Worm (Caenorhabditis elegans) whole organism, L1 larva: ENCODE data around the gene F54H5.2.
A peak's percentile ranks its signal among the peaks of the same experiment; 100 is the strongest.

ENCODE experiments used
- C04F5.9 ChIP-seq: sonication (generic microtip); optimal IDR thresholded peaks from 2 replicates; lab custom pipeline; 2016; ENCODE audit warnings: missing genetic modification characterization, missing compliant biosample characterization
- Y116A8C.19 ChIP-seq: sonication (generic microtip); optimal IDR thresholded peaks from 2 replicates; lab custom pipeline; 2016; ENCODE audit warnings: missing compliant biosample characterization, missing genetic modification characterization, borderline replicate concordance
- aha-1 ChIP-seq: fragments of 150-350 bp; optimal IDR thresholded peaks from 2 replicates; lab custom pipeline; 2014; ENCODE audit warnings: missing biosample characterization, missing genetic modification characterization
- aly-2 ChIP-seq: fragments of 150-350 bp; optimal IDR thresholded peaks from 2 replicates; lab custom pipeline; 2014; ENCODE audit warnings: missing biosample characterization, missing genetic modification characterization
- ceh-63 ChIP-seq: fragments of 200-800 bp; sonication (Bioruptor generic); optimal IDR thresholded peaks from 2 replicates; lab custom pipeline; 2018; ENCODE audit warnings: mild to moderate bottlenecking, missing genetic modification characterization, missing compliant biosample characterization
- ceh-8 ChIP-seq: fragments of 200-800 bp; sonication (Bioruptor generic); optimal IDR thresholded peaks from 2 replicates; lab custom pipeline; 2018; ENCODE audit warnings: mild to moderate bottlenecking, missing genetic modification characterization, moderate library complexity, missing compliant biosample characterization
- ceh-88 ChIP-seq: fragments of 200-800 bp; sonication (Bioruptor generic); IDR thresholded peaks from 2 replicates; pipeline ENCODE4 v1.3.6; 2022; ENCODE audit warnings: missing genetic modification characterization, missing compliant biosample characterization
- dpl-1 ChIP-seq, 3 experiments: fragments of 150-350 bp in 2 of 3; sonication (generic microtip) in 1 of 3; optimal IDR thresholded peaks; 2 replicates each; lab custom pipeline; 2014 to 2017; ENCODE audit warnings: missing biosample characterization in 3 of 3, missing genetic modification characterization in 3 of 3, missing genetic modification reagents in 3 of 3
- dsc-1 ChIP-seq: sonication (generic microtip); optimal IDR thresholded peaks from 2 replicates; lab custom pipeline; 2016; ENCODE audit warnings: mild to moderate bottlenecking, missing genetic modification characterization, missing compliant biosample characterization
- efl-1 ChIP-seq, 4 experiments: fragments of 150-350 bp; optimal IDR thresholded peaks in 3 of 4; peaks in 1 of 4; 1 replicate in 1 of 4; 2 replicates in 3 of 4; lab custom pipeline; 2014; ENCODE audit warnings: missing biosample characterization in 2 of 4, missing genetic modification characterization in 2 of 4, missing genetic modification reagents in 2 of 4
- efl-3 ChIP-seq: fragments of 200-800 bp; sonication (Bioruptor generic); optimal IDR thresholded peaks from 2 replicates; lab custom pipeline; 2018; ENCODE audit warnings: mild to moderate bottlenecking, missing genetic modification characterization, missing compliant biosample characterization
- egl-13 ChIP-seq: sonication (generic microtip); optimal IDR thresholded peaks from 2 replicates; lab custom pipeline; 2016; ENCODE audit warnings: missing genotype, missing genetic modification reagents, missing genetic modification characterization, missing compliant biosample characterization
- egl-27 ChIP-seq, 2 experiments: fragments of 150-350 bp in 1 of 2; sonication (generic microtip); optimal IDR thresholded peaks; 3 replicates each; lab custom pipeline; 2017 to 2018; ENCODE audit warnings: missing biosample characterization in 2 of 2, missing genetic modification characterization in 2 of 2, missing genetic modification reagents in 2 of 2
- elt-2 ChIP-seq: sonication (generic microtip); optimal IDR thresholded peaks from 2 replicates; lab custom pipeline; 2016; ENCODE audit warnings: missing genetic modification characterization, mild to moderate bottlenecking, inconsistent platforms, missing compliant biosample characterization, missing genetic modification reagents
- elt-3 ChIP-seq, 6 experiments: fragments of 150-350 bp in 1 of 6; sonication (generic microtip); optimal IDR thresholded peaks; 2 replicates each; lab custom pipeline; 2017 to 2018; ENCODE audit warnings: missing biosample characterization in 6 of 6, missing genetic modification characterization in 6 of 6, inconsistent platforms in 1 of 6
- fkh-10 ChIP-seq: sonication (generic microtip); optimal IDR thresholded peaks from 2 replicates; lab custom pipeline; 2017; ENCODE audit warnings: missing biosample characterization, missing genetic modification reagents, missing genetic modification characterization
- fos-1 ChIP-seq: fragments of 150-350 bp; optimal IDR thresholded peaks from 2 replicates; lab custom pipeline; 2014; ENCODE audit warnings: missing biosample characterization, missing genetic modification characterization
- grh-1 ChIP-seq: fragments of 200-800 bp; sonication (Bioruptor generic); IDR thresholded peaks from 2 replicates; pipeline ENCODE4 v1.3.6; 2022; ENCODE audit warnings: missing genetic modification reagents, missing genetic modification characterization, missing compliant biosample characterization
- hlh-17 ChIP-seq: fragments of 200-800 bp; sonication (Bioruptor generic); optimal IDR thresholded peaks from 2 replicates; lab custom pipeline; 2018; ENCODE audit warnings: missing genetic modification characterization, mild to moderate bottlenecking, missing compliant biosample characterization, moderate library complexity, borderline replicate concordance
- hlh-4 ChIP-seq: sonication (generic microtip); optimal IDR thresholded peaks from 2 replicates; lab custom pipeline; 2016; ENCODE audit warnings: mild to moderate bottlenecking, missing genetic modification characterization, missing compliant biosample characterization
- irx-1 ChIP-seq: sonication (generic microtip); optimal IDR thresholded peaks from 2 replicates; lab custom pipeline; 2016; ENCODE audit warnings: missing genetic modification characterization, missing compliant biosample characterization
- isw-1 ChIP-seq: fragments of 200-800 bp; sonication (Bioruptor generic); IDR thresholded peaks from 2 replicates; pipeline ENCODE4 v1.3.6; 2022; ENCODE audit warnings: missing genetic modification characterization, missing compliant biosample characterization
- jun-1 ChIP-seq: fragments of 150-350 bp; optimal IDR thresholded peaks from 2 replicates; lab custom pipeline; 2014; ENCODE audit warnings: missing biosample characterization, missing genetic modification reagents, missing genetic modification characterization
- lin-14 ChIP-seq: fragments of 200-800 bp; sonication (Bioruptor generic); optimal IDR thresholded peaks from 2 replicates; lab custom pipeline; 2018; ENCODE audit warnings: mild to moderate bottlenecking, missing genetic modification characterization, moderate library complexity, missing compliant biosample characterization
- lir-3 ChIP-seq: sonication (generic microtip); optimal IDR thresholded peaks from 2 replicates; lab custom pipeline; 2016; ENCODE audit warnings: mild to moderate bottlenecking, missing genetic modification characterization, moderate library complexity, missing compliant biosample characterization; ENCODE audit not compliant: poor library complexity
- lsy-2 ChIP-seq, 2 experiments: fragments of 150-350 bp; optimal IDR thresholded peaks; 2 replicates each; lab custom pipeline; 2014; ENCODE audit warnings: missing biosample characterization in 2 of 2, missing genetic modification characterization in 2 of 2
- mab-9 ChIP-seq: fragments of 200-800 bp; sonication (Bioruptor generic); IDR thresholded peaks from 2 replicates; pipeline ENCODE4 v1.3.6; 2022; ENCODE audit warnings: missing genetic modification reagents, missing genetic modification characterization, missing compliant biosample characterization
- mdl-1 ChIP-seq, 2 experiments: fragments of 150-350 bp; optimal IDR thresholded peaks; 2 replicates each; lab custom pipeline; 2014 to 2017; ENCODE audit warnings: missing biosample characterization in 2 of 2, missing genetic modification characterization in 2 of 2, inconsistent platforms in 1 of 2
- mep-1 ChIP-seq: fragments of 150-350 bp; optimal IDR thresholded peaks from 2 replicates; lab custom pipeline; 2014; ENCODE audit warnings: missing biosample characterization, missing genetic modification characterization
- nhr-12 ChIP-seq: sonication (generic microtip); optimal IDR thresholded peaks from 2 replicates; lab custom pipeline; 2017; ENCODE audit warnings: missing biosample characterization, missing genetic modification characterization
- nhr-20 ChIP-seq: sonication (generic microtip); optimal IDR thresholded peaks from 2 replicates; lab custom pipeline; 2016; ENCODE audit warnings: mild to moderate bottlenecking, missing genetic modification characterization, missing compliant biosample characterization
- nhr-237 ChIP-seq: fragments of 150-350 bp; optimal IDR thresholded peaks from 2 replicates; lab custom pipeline; 2014; ENCODE audit warnings: missing biosample characterization, missing genetic modification characterization
- nhr-28 ChIP-seq: fragments of 150-350 bp; optimal IDR thresholded peaks from 2 replicates; lab custom pipeline; 2014; ENCODE audit warnings: missing biosample characterization, missing genetic modification characterization
- nhr-77 ChIP-seq: fragments of 150-350 bp; optimal IDR thresholded peaks from 2 replicates; lab custom pipeline; 2014; ENCODE audit warnings: missing biosample characterization, missing genetic modification characterization
- nhr-84 ChIP-seq: sonication (generic microtip); optimal IDR thresholded peaks from 2 replicates; lab custom pipeline; 2017; ENCODE audit warnings: missing biosample characterization, missing genetic modification characterization
- nhr-85 ChIP-seq: sonication (generic microtip); peaks from one replicate; lab custom pipeline; 2016; ENCODE audit warnings: missing genetic modification characterization, inconsistent platforms, missing compliant biosample characterization
- nhr-90 ChIP-seq: sonication (generic microtip); optimal IDR thresholded peaks from 2 replicates; lab custom pipeline; 2016; ENCODE audit warnings: mild to moderate bottlenecking, missing genetic modification characterization, missing compliant biosample characterization; ENCODE audit not compliant: poor library complexity
- pax-3 ChIP-seq: fragments of 200-800 bp; sonication (Bioruptor generic); optimal IDR thresholded peaks from 2 replicates; lab custom pipeline; 2018; ENCODE audit warnings: mild to moderate bottlenecking, missing genetic modification characterization, moderate library complexity, missing compliant biosample characterization
- skn-1 ChIP-seq: fragments of 150-350 bp; optimal IDR thresholded peaks from 2 replicates; lab custom pipeline; 2014; ENCODE audit warnings: missing biosample characterization, missing genetic modification characterization
- snpc-4 ChIP-seq: fragments of 150-350 bp; optimal IDR thresholded peaks from 2 replicates; lab custom pipeline; 2014; ENCODE audit warnings: missing biosample characterization, missing genetic modification characterization
- snu-23 ChIP-seq: sonication (generic microtip); optimal IDR thresholded peaks from 2 replicates; lab custom pipeline; 2016; ENCODE audit warnings: missing genetic modification characterization, missing compliant biosample characterization
- sox-4 ChIP-seq: sonication (generic microtip); optimal IDR thresholded peaks from 2 replicates; lab custom pipeline; 2016; ENCODE audit warnings: missing genetic modification characterization, missing compliant biosample characterization
- sptf-1 ChIP-seq: fragments of 150-350 bp; optimal IDR thresholded peaks from 2 replicates; lab custom pipeline; 2014; ENCODE audit warnings: missing biosample characterization, missing genetic modification characterization
- swsn-7 ChIP-seq: sonication (generic microtip); optimal IDR thresholded peaks from 2 replicates; lab custom pipeline; 2016; ENCODE audit warnings: missing genetic modification characterization, missing compliant biosample characterization
- tbx-2 ChIP-seq: sonication (generic microtip); optimal IDR thresholded peaks from 2 replicates; lab custom pipeline; 2016; ENCODE audit warnings: missing genetic modification characterization, missing compliant biosample characterization
- tlp-1 ChIP-seq: fragments of 150-350 bp; optimal IDR thresholded peaks from 2 replicates; lab custom pipeline; 2014; ENCODE audit warnings: missing biosample characterization, missing genetic modification characterization
- unc-62 ChIP-seq: fragments of 150-350 bp; optimal IDR thresholded peaks from 2 replicates; lab custom pipeline; 2014; ENCODE audit warnings: missing biosample characterization, missing genetic modification reagents, missing genetic modification characterization
- unc-86 ChIP-seq: sonication (generic microtip); optimal IDR thresholded peaks from 2 replicates; lab custom pipeline; 2016; ENCODE audit warnings: missing genetic modification characterization, missing compliant biosample characterization
- vab-15 ChIP-seq: sonication (generic microtip); optimal IDR thresholded peaks from 2 replicates; lab custom pipeline; 2017; ENCODE audit warnings: missing genotype, mild to moderate bottlenecking, missing genetic modification characterization, missing compliant biosample characterization
- xbp-1 ChIP-seq: sonication (generic microtip); optimal IDR thresholded peaks from 2 replicates; lab custom pipeline; 2016; ENCODE audit warnings: missing genetic modification characterization, missing compliant biosample characterization
- zag-1 ChIP-seq: fragments of 150-350 bp; optimal IDR thresholded peaks from 2 replicates; lab custom pipeline; 2014; ENCODE audit warnings: missing biosample characterization, missing genetic modification characterization
- ztf-11 ChIP-seq, 2 experiments: sonication (generic microtip); optimal IDR thresholded peaks; 2 replicates each; lab custom pipeline; 2016 to 2017; ENCODE audit warnings: missing genetic modification characterization in 2 of 2, missing biosample characterization in 1 of 2, missing compliant biosample characterization in 1 of 2
- ztf-4 ChIP-seq: fragments of 150-350 bp; optimal IDR thresholded peaks from 2 replicates; lab custom pipeline; 2014; ENCODE audit warnings: missing biosample characterization, missing genetic modification characterization

The F54H5.2 gene

DNA sequence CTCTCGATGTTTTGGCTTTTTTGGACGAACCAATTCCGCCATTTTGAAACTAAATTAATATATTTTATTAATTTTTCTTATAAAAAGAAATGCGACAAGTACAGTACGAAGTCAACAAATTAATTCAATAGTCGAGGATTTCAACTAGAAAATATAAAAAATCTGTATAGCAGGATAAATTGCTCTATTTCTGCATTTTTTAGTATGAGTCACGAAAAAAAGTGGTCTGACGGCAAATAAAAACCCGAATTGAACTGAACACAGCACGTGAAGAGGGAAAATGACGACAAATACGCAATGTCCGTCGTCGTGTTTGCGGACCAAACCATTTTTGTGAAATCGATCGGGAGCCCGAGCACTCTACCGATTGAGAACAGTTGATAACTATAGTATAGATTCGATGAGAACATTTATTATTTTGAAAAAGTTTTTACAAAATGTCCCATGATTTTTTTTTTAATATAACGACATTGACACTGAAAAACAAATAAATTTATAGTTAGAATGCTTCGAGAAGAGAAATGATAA lies 17.9 kb upstream of the F54H5.2 start, which contains the start of gene epg-5:
TSS of gene epg-5 (minus strand) at position 51 of the 528 bp plus-strand sequence.
- TF ChIP-seq jun-1 = no peak
- TF ChIP-seq ceh-63 = no peak
- TF ChIP-seq egl-27 (tag; optimal IDR thresholded peaks at IDR 0.05; lab: Kevin White, UChicago) = no peak
- TF ChIP-seq nhr-84 (tag; lab: Kevin White, UChicago) = no peak
- no peak for TF ChIP-seq lir-3 (tag; lab: Kevin White, UChicago)
- TF ChIP-seq tbx-2 (tag; lab: Kevin White, UChicago) = peak; percentile 8
- TF ChIP-seq fos-1 (tag; lab: Kevin White, UChicago) = no peak
- TF ChIP-seq ceh-88 (GFP tag; lab: Robert Waterston, UW) = no peak
- peak; percentile 41 to 57 for TF ChIP-seq lsy-2 (tag; optimal IDR thresholded peaks at IDR 0.05; lab: Kevin White, UChicago)
- no peak for TF ChIP-seq nhr-85 (tag; lab: Kevin White, UChicago)
- TF ChIP-seq isw-1 (GFP tag; lab: Robert Waterston, UW) = no peak
- TF ChIP-seq snpc-4 = no peak
- no peak for TF ChIP-seq irx-1 (tag; lab: Kevin White, UChicago)
- TF ChIP-seq aly-2 (tag; lab: Kevin White, UChicago) = no peak
- no peak for TF ChIP-seq xbp-1 (tag; lab: Kevin White, UChicago)
- no peak for TF ChIP-seq zag-1 (tag; lab: Kevin White, UChicago)
- peak in 1 of 2 experiments; percentile 75 for TF ChIP-seq mdl-1 (tag; optimal IDR thresholded peaks at IDR 0.05; lab: Kevin White, UChicago)
- no peak for TF ChIP-seq skn-1 (tag; lab: Kevin White, UChicago)
- no peak for TF ChIP-seq ztf-11 (tag; optimal IDR thresholded peaks at IDR 0.05; lab: Kevin White, UChicago)
- TF ChIP-seq nhr-12 (tag; lab: Kevin White, UChicago) = no peak
- no peak for TF ChIP-seq unc-62
- TF ChIP-seq elt-2 (tag; lab: Kevin White, UChicago) = peak; percentile 11
- no peak for TF ChIP-seq ceh-8 (GFP tag; lab: Kevin White, UChicago)
- no peak for TF ChIP-seq elt-3 (tag; optimal IDR thresholded peaks at IDR 0.05; lab: Kevin White, UChicago)
- peak; percentile 65 for TF ChIP-seq mep-1 (tag; lab: Kevin White, UChicago)
- peak; percentile 49 for TF ChIP-seq snu-23 (GFP tag; lab: Kevin White, UChicago)
- no peak for TF ChIP-seq dsc-1
- TF ChIP-seq grh-1 (GFP tag; lab: Robert Waterston, UW) = no peak
- TF ChIP-seq hlh-4 = no peak
- TF ChIP-seq C04F5.9 (tag; lab: Kevin White, UChicago) = no peak
- TF ChIP-seq Y116A8C.19 = no peak
- TF ChIP-seq nhr-237 (tag; lab: Kevin White, UChicago) = no peak
- no peak for TF ChIP-seq nhr-90 (tag; lab: Kevin White, UChicago)
- TF ChIP-seq sptf-1 (tag; lab: Kevin White, UChicago) = no peak
- no peak for TF ChIP-seq swsn-7 (tag; lab: Kevin White, UChicago)
- TF ChIP-seq egl-13 = no peak
- TF ChIP-seq nhr-28 (tag; lab: Kevin White, UChicago) = no peak
- peak; percentile 42 to 54 for TF ChIP-seq efl-1 (optimal IDR thresholded peaks at IDR 0.05; lab: Kevin White, UChicago)
- peak; percentile 53 to 80 for TF ChIP-seq efl-1 (GFP tag; optimal IDR thresholded peaks at IDR 0.05 in 1 of 2; lab: Kevin White, UChicago)
- TF ChIP-seq pax-3 = no peak
- no peak for TF ChIP-seq sox-4 (tag; lab: Kevin White, UChicago)
- TF ChIP-seq efl-3 = no peak
- TF ChIP-seq mab-9 (GFP tag; lab: Robert Waterston, UW) = no peak
- TF ChIP-seq tlp-1 (tag; lab: Kevin White, UChicago) = no peak
- peak; percentile 40 for TF ChIP-seq nhr-20 (tag; lab: Kevin White, UChicago)
- no peak for TF ChIP-seq nhr-77 (tag; lab: Kevin White, UChicago)
- no peak for TF ChIP-seq aha-1
- TF ChIP-seq unc-86 (tag; lab: Kevin White, UChicago) = no peak
- no peak for TF ChIP-seq ztf-4
- TF ChIP-seq lin-14 (GFP tag; lab: Kevin White, UChicago) = peak; percentile 60
- TF ChIP-seq vab-15 = no peak
- TF ChIP-seq hlh-17 (GFP tag; lab: Kevin White, UChicago) = no peak
- TF ChIP-seq dpl-1 (GFP tag; optimal IDR thresholded peaks at IDR 0.05; lab: Kevin White, UChicago) = peak in 2 of 3 experiments; percentile 46 to 54
- no peak for TF ChIP-seq fkh-10 (GFP tag; lab: Kevin White, UChicago)
